Fruit fly (Drosophila melanogaster) Kc167 (cell line): ENCODE results near the gene mfrn.

Source experiments
- psq ChIP-seq: fragments of >200 bp; optimal IDR thresholded peaks from 2 replicates; lab custom pipeline; 2017; ENCODE audit warnings: missing external identifiers
- ttk ChIP-seq: sonication (Bioruptor generic); optimal IDR thresholded peaks from 2 replicates; lab custom pipeline; 2017; ENCODE audit warnings: missing external identifiers

DNA sequence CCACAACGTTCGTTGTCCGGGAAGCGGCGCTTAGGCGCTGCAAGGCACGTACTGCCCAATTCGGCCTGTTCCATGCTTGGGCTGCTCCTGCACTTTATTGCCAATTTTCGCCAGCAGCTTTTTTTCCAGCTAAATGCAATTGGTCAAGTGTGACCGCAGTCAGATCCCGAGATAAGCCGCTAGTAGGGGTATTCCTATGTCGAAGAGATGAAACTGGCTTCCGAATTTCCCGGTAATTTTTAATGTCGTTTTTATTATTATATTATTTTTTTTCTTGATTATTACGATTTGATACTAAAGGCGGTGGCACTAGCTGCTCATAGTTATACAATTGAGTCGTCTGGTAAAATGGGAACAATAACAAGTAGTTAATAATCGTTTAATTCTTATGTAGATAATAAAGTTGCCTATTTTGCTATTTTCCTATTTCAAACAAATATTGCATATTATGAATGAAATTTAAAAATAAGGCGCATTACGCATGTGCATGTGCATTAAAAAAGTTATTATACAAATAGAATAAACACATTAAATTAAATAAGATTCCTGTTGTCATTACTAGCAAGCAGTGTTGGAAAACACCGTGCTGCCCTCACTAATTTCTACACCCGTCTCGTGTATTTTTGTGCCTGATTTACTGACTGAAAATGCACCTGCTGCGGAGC, 31.3 kb downstream of the mfrn start, which contains the start of the genes CG5003 and mRpS22:
- TF ChIP-seq ttk (lab: Kevin White, UChicago) (no peak), psq (no peak)
